Worm (Caenorhabditis elegans) whole organism, L1 larva: Measurements from ENCODE around the gene dpy-23.

Experiments used
- C04F5.9 ChIP-seq: sonication (generic microtip); optimal IDR thresholded peaks from 2 replicates; lab custom pipeline; 2016; ENCODE audit warnings: missing genetic modification characterization, missing compliant biosample characterization
- C34B4.2 ChIP-seq: sonication (generic microtip); optimal IDR thresholded peaks from 2 replicates; lab custom pipeline; 2017; ENCODE audit warnings: mild to moderate bottlenecking, missing genetic modification characterization, missing compliant biosample characterization
- F16B12.6 ChIP-seq: fragments of 150-350 bp; optimal IDR thresholded peaks from 2 replicates; lab custom pipeline; 2014; ENCODE audit warnings: missing biosample characterization, missing genetic modification characterization
- Y116A8C.19 ChIP-seq: sonication (generic microtip); optimal IDR thresholded peaks from 2 replicates; lab custom pipeline; 2016; ENCODE audit warnings: missing compliant biosample characterization, missing genetic modification characterization, borderline replicate concordance
- ama-1 ChIP-seq: fragments of 150-350 bp; optimal IDR thresholded peaks from 2 replicates; lab custom pipeline; 2014
- blmp-1 ChIP-seq: fragments of 150-350 bp; optimal IDR thresholded peaks from 2 replicates; lab custom pipeline; 2014; ENCODE audit warnings: missing biosample characterization, missing genetic modification characterization
- ceh-63 ChIP-seq: fragments of 200-800 bp; sonication (Bioruptor generic); optimal IDR thresholded peaks from 2 replicates; lab custom pipeline; 2018; ENCODE audit warnings: mild to moderate bottlenecking, missing genetic modification characterization, missing compliant biosample characterization
- ceh-8 ChIP-seq: fragments of 200-800 bp; sonication (Bioruptor generic); optimal IDR thresholded peaks from 2 replicates; lab custom pipeline; 2018; ENCODE audit warnings: mild to moderate bottlenecking, missing genetic modification characterization, moderate library complexity, missing compliant biosample characterization
- ceh-82 ChIP-seq, 3 experiments: fragments of 150-350 bp in 1 of 3; sonication (generic microtip) in 2 of 3; optimal IDR thresholded peaks; 2 replicates each; lab custom pipeline; 2014 to 2017; ENCODE audit warnings: missing biosample characterization in 3 of 3, missing genetic modification characterization in 3 of 3
- ceh-88 ChIP-seq: fragments of 200-800 bp; sonication (Bioruptor generic); IDR thresholded peaks from 2 replicates; pipeline ENCODE4 v1.3.6; 2022; ENCODE audit warnings: missing genetic modification characterization, missing compliant biosample characterization
- ceh-90 ChIP-seq: sonication (generic microtip); optimal IDR thresholded peaks from 2 replicates; lab custom pipeline; 2016; ENCODE audit warnings: missing genetic modification characterization, missing compliant biosample characterization
- dpl-1 ChIP-seq, 3 experiments: fragments of 150-350 bp in 2 of 3; sonication (generic microtip) in 1 of 3; optimal IDR thresholded peaks; 2 replicates each; lab custom pipeline; 2014 to 2017; ENCODE audit warnings: missing biosample characterization in 3 of 3, missing genetic modification characterization in 3 of 3, missing genetic modification reagents in 3 of 3
- egl-13 ChIP-seq: sonication (generic microtip); optimal IDR thresholded peaks from 2 replicates; lab custom pipeline; 2016; ENCODE audit warnings: missing genotype, missing genetic modification reagents, missing genetic modification characterization, missing compliant biosample characterization
- egl-27 ChIP-seq, 2 experiments: fragments of 150-350 bp in 1 of 2; sonication (generic microtip); optimal IDR thresholded peaks; 3 replicates each; lab custom pipeline; 2017 to 2018; ENCODE audit warnings: missing biosample characterization in 2 of 2, missing genetic modification characterization in 2 of 2, missing genetic modification reagents in 2 of 2
- elt-3 ChIP-seq, 6 experiments: fragments of 150-350 bp in 1 of 6; sonication (generic microtip); optimal IDR thresholded peaks; 2 replicates each; lab custom pipeline; 2017 to 2018; ENCODE audit warnings: missing biosample characterization in 6 of 6, missing genetic modification characterization in 6 of 6, inconsistent platforms in 1 of 6
- fkh-10 ChIP-seq: sonication (generic microtip); optimal IDR thresholded peaks from 2 replicates; lab custom pipeline; 2017; ENCODE audit warnings: missing biosample characterization, missing genetic modification reagents, missing genetic modification characterization
- fkh-4 ChIP-seq: sonication (generic microtip); optimal IDR thresholded peaks from 2 replicates; lab custom pipeline; 2016; ENCODE audit warnings: missing compliant biosample characterization, missing genetic modification characterization, borderline replicate concordance
- fos-1 ChIP-seq: fragments of 150-350 bp; optimal IDR thresholded peaks from 2 replicates; lab custom pipeline; 2014; ENCODE audit warnings: missing biosample characterization, missing genetic modification characterization
- grh-1 ChIP-seq: fragments of 200-800 bp; sonication (Bioruptor generic); IDR thresholded peaks from 2 replicates; pipeline ENCODE4 v1.3.6; 2022; ENCODE audit warnings: missing genetic modification reagents, missing genetic modification characterization, missing compliant biosample characterization
- hlh-4 ChIP-seq: sonication (generic microtip); optimal IDR thresholded peaks from 2 replicates; lab custom pipeline; 2016; ENCODE audit warnings: mild to moderate bottlenecking, missing genetic modification characterization, missing compliant biosample characterization
- isw-1 ChIP-seq: fragments of 200-800 bp; sonication (Bioruptor generic); IDR thresholded peaks from 2 replicates; pipeline ENCODE4 v1.3.6; 2022; ENCODE audit warnings: missing genetic modification characterization, missing compliant biosample characterization
- jun-1 ChIP-seq: fragments of 150-350 bp; optimal IDR thresholded peaks from 2 replicates; lab custom pipeline; 2014; ENCODE audit warnings: missing biosample characterization, missing genetic modification reagents, missing genetic modification characterization
- lin-13 ChIP-seq: fragments of 150-350 bp; optimal IDR thresholded peaks from 2 replicates; lab custom pipeline; 2014; ENCODE audit warnings: missing biosample characterization, missing genetic modification reagents, missing genetic modification characterization
- lin-14 ChIP-seq: fragments of 200-800 bp; sonication (Bioruptor generic); optimal IDR thresholded peaks from 2 replicates; lab custom pipeline; 2018; ENCODE audit warnings: mild to moderate bottlenecking, missing genetic modification characterization, moderate library complexity, missing compliant biosample characterization
- lin-35 ChIP-seq, 2 experiments: fragments of 150-350 bp; optimal IDR thresholded peaks; 2 replicates each; lab custom pipeline; 2014; ENCODE audit warnings: missing biosample characterization in 2 of 2, missing genetic modification characterization in 2 of 2, missing genetic modification reagents in 2 of 2
- mab-9 ChIP-seq: fragments of 200-800 bp; sonication (Bioruptor generic); IDR thresholded peaks from 2 replicates; pipeline ENCODE4 v1.3.6; 2022; ENCODE audit warnings: missing genetic modification reagents, missing genetic modification characterization, missing compliant biosample characterization
- mdl-1 ChIP-seq, 2 experiments: fragments of 150-350 bp; optimal IDR thresholded peaks; 2 replicates each; lab custom pipeline; 2014 to 2017; ENCODE audit warnings: missing biosample characterization in 2 of 2, missing genetic modification characterization in 2 of 2, inconsistent platforms in 1 of 2
- mep-1 ChIP-seq: fragments of 150-350 bp; optimal IDR thresholded peaks from 2 replicates; lab custom pipeline; 2014; ENCODE audit warnings: missing biosample characterization, missing genetic modification characterization
- nhr-11 ChIP-seq: fragments of 150-350 bp; optimal IDR thresholded peaks from 2 replicates; lab custom pipeline; 2014; ENCODE audit warnings: missing biosample characterization, missing genetic modification characterization
- nhr-12 ChIP-seq: sonication (generic microtip); optimal IDR thresholded peaks from 2 replicates; lab custom pipeline; 2017; ENCODE audit warnings: missing biosample characterization, missing genetic modification characterization
- nhr-20 ChIP-seq: sonication (generic microtip); optimal IDR thresholded peaks from 2 replicates; lab custom pipeline; 2016; ENCODE audit warnings: mild to moderate bottlenecking, missing genetic modification characterization, missing compliant biosample characterization
- nhr-76 ChIP-seq: sonication (generic microtip); optimal IDR thresholded peaks from 2 replicates; lab custom pipeline; 2017; ENCODE audit warnings: missing biosample characterization, missing genetic modification characterization
- nhr-84 ChIP-seq: sonication (generic microtip); optimal IDR thresholded peaks from 2 replicates; lab custom pipeline; 2017; ENCODE audit warnings: missing biosample characterization, missing genetic modification characterization
- nhr-90 ChIP-seq: sonication (generic microtip); optimal IDR thresholded peaks from 2 replicates; lab custom pipeline; 2016; ENCODE audit warnings: mild to moderate bottlenecking, missing genetic modification characterization, missing compliant biosample characterization; ENCODE audit not compliant: poor library complexity
- pag-3 ChIP-seq: sonication (generic microtip); optimal IDR thresholded peaks from 2 replicates; lab custom pipeline; 2017; ENCODE audit warnings: missing genetic modification characterization, mild to moderate bottlenecking, missing compliant biosample characterization, antibody characterized with exemption, borderline replicate concordance; ENCODE audit not compliant: insufficient read depth
- pax-3 ChIP-seq: fragments of 200-800 bp; sonication (Bioruptor generic); optimal IDR thresholded peaks from 2 replicates; lab custom pipeline; 2018; ENCODE audit warnings: mild to moderate bottlenecking, missing genetic modification characterization, moderate library complexity, missing compliant biosample characterization
- rnt-1 ChIP-seq: sonication (generic microtip); optimal IDR thresholded peaks from 2 replicates; lab custom pipeline; 2016; ENCODE audit warnings: mild to moderate bottlenecking, missing genetic modification characterization, moderate library complexity, missing compliant biosample characterization
- skn-1 ChIP-seq: fragments of 150-350 bp; optimal IDR thresholded peaks from 2 replicates; lab custom pipeline; 2014; ENCODE audit warnings: missing biosample characterization, missing genetic modification characterization
- snu-23 ChIP-seq: sonication (generic microtip); optimal IDR thresholded peaks from 2 replicates; lab custom pipeline; 2016; ENCODE audit warnings: missing genetic modification characterization, missing compliant biosample characterization
- sptf-1 ChIP-seq: fragments of 150-350 bp; optimal IDR thresholded peaks from 2 replicates; lab custom pipeline; 2014; ENCODE audit warnings: missing biosample characterization, missing genetic modification characterization
- sup-37 ChIP-seq: fragments of 200-800 bp; sonication (Bioruptor generic); optimal IDR thresholded peaks from 2 replicates; lab custom pipeline; 2018; ENCODE audit warnings: mild to moderate bottlenecking, missing genetic modification characterization, missing compliant biosample characterization
- swsn-7 ChIP-seq: sonication (generic microtip); optimal IDR thresholded peaks from 2 replicates; lab custom pipeline; 2016; ENCODE audit warnings: missing genetic modification characterization, missing compliant biosample characterization
- unc-130 ChIP-seq: fragments of 150-350 bp; optimal IDR thresholded peaks from 2 replicates; lab custom pipeline; 2017; ENCODE audit warnings: missing biosample characterization, missing genetic modification characterization, inconsistent platforms
- unc-30 ChIP-seq: sonication (generic microtip); optimal IDR thresholded peaks from 2 replicates; lab custom pipeline; 2017; ENCODE audit warnings: missing biosample characterization, missing genetic modification characterization
- unc-98 ChIP-seq: fragments of 200-800 bp; sonication (Bioruptor generic); IDR thresholded peaks from 2 replicates; pipeline ENCODE4 v1.3.6; 2022; ENCODE audit warnings: missing genetic modification characterization, missing compliant biosample characterization
- vab-15 ChIP-seq: sonication (generic microtip); optimal IDR thresholded peaks from 2 replicates; lab custom pipeline; 2017; ENCODE audit warnings: missing genotype, mild to moderate bottlenecking, missing genetic modification characterization, missing compliant biosample characterization
- xbp-1 ChIP-seq: sonication (generic microtip); optimal IDR thresholded peaks from 2 replicates; lab custom pipeline; 2016; ENCODE audit warnings: missing genetic modification characterization, missing compliant biosample characterization
- zag-1 ChIP-seq: fragments of 150-350 bp; optimal IDR thresholded peaks from 2 replicates; lab custom pipeline; 2014; ENCODE audit warnings: missing biosample characterization, missing genetic modification characterization
- zip-4 ChIP-seq: fragments of 200-800 bp; sonication (Bioruptor generic); optimal IDR thresholded peaks from 2 replicates; lab custom pipeline; 2018; ENCODE audit warnings: mild to moderate bottlenecking, missing genetic modification characterization, moderate library complexity, missing compliant biosample characterization
- ztf-11 ChIP-seq, 2 experiments: sonication (generic microtip); optimal IDR thresholded peaks; 2 replicates each; lab custom pipeline; 2016 to 2017; ENCODE audit warnings: missing genetic modification characterization in 2 of 2, missing biosample characterization in 1 of 2, missing compliant biosample characterization in 1 of 2
- ztf-4 ChIP-seq: fragments of 150-350 bp; optimal IDR thresholded peaks from 2 replicates; lab custom pipeline; 2014; ENCODE audit warnings: missing biosample characterization, missing genetic modification characterization

The dpy-23 gene

DNA sequence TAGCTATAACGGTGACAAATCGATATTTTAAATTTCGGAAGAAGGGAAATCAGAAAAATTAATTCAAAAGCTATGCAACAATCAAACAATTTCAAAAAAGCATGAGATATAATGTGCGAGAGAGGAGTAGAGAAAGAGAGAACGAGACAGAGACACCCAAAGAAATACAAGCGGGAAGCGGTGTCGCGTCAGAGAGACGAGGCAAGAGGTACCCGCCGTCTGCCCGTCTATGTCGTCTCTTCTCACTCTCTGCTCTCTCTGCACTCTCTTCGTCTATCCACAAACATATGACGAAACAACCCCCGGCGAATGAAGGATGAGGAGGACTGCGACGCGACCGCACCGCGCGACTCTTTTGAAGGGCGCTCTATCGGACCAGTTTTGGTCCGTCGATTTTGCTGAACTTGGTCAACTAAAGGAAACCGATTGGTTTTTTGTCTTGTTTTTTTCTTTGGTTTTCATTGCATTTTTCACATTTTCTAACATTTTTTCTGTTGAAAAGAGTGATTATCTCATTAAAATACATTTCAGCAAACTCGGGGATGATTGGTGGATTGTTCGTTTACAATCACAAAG lies at the start of gene dpy-23:
Gene dpy-23, plus strand, starts transcription at position 526 of the 576 bp plus-strand sequence.
- TF ChIP-seq mab-9 (GFP tag; lab: Robert Waterston, UW) (peak; percentile 64; the same call in 1 of the 2 replicates), ceh-8 (GFP tag; lab: Kevin White, UChicago) (peak; percentile 88), zag-1 (tag; lab: Kevin White, UChicago) (peak; percentile 59), ztf-11 (tag; optimal IDR thresholded peaks at IDR 0.05; lab: Kevin White, UChicago) (peak in 1 of 2 experiments; percentile 77), C04F5.9 (tag; lab: Kevin White, UChicago) (peak; percentile 8), elt-3 (tag; optimal IDR thresholded peaks at IDR 0.05; lab: Kevin White, UChicago) (peak in 4 of 6 experiments; percentile 6 to 72 (median 66)), ztf-4 (peak; percentile 94), snu-23 (GFP tag; lab: Kevin White, UChicago) (peak; percentile 96), fkh-10 (GFP tag; lab: Kevin White, UChicago) (peak; percentile 97), ceh-82 (tag; optimal IDR thresholded peaks at IDR 0.05; lab: Kevin White, UChicago) (peak; percentile 51 to 97 (median 93)), lin-13 (GFP tag; lab: Kevin White, UChicago) (peak; percentile 94), ceh-88 (peak; percentile 66; the same call in 1 of the 2 replicates), unc-30 (tag; lab: Kevin White, UChicago) (no peak), swsn-7 (tag; lab: Kevin White, UChicago) (peak; percentile 96), Y116A8C.19 (tag; lab: Kevin White, UChicago) (no peak), nhr-84 (tag; lab: Kevin White, UChicago) (no peak), hlh-4 (no peak), fkh-4 (peak; percentile 46), rnt-1 (tag; lab: Kevin White, UChicago) (peak; percentile 91), fos-1 (tag; lab: Kevin White, UChicago) (peak; percentile 91), mep-1 (tag; lab: Kevin White, UChicago) (peak; percentile 91), blmp-1 (tag; lab: Kevin White, UChicago) (peak; percentile 58), nhr-11 (tag; lab: Kevin White, UChicago) (peak; percentile 87), egl-27 (tag; optimal IDR thresholded peaks at IDR 0.05; lab: Kevin White, UChicago) (peak; percentile 76 to 86), nhr-12 (tag; lab: Kevin White, UChicago) (no peak), skn-1 (tag; lab: Kevin White, UChicago) (peak; percentile 92), dpl-1 (GFP tag; optimal IDR thresholded peaks at IDR 0.05; lab: Kevin White, UChicago) (peak; percentile 57 to 63 (median 61)), C34B4.2 (tag; lab: Kevin White, UChicago) (no peak), F16B12.6 (tag; lab: Kevin White, UChicago) (peak; percentile 39), egl-13 (tag; lab: Kevin White, UChicago) (peak; percentile 85), nhr-90 (peak; percentile 89), pax-3 (peak; percentile 73), vab-15 (tag; lab: Kevin White, UChicago) (peak; percentile 67), jun-1 (tag; lab: Kevin White, UChicago) (peak; percentile 94), sptf-1 (tag; lab: Kevin White, UChicago) (no peak), nhr-76 (tag; lab: Kevin White, UChicago) (peak; percentile 23), unc-98 (peak; percentile 56), nhr-20 (tag; lab: Kevin White, UChicago) (peak; percentile 96), pag-3 (tag; lab: Kevin White, UChicago) (no peak), xbp-1 (tag; lab: Kevin White, UChicago) (peak; percentile 94), unc-130 (tag; lab: Kevin White, UChicago) (peak; percentile 79), zip-4 (GFP tag; lab: Kevin White, UChicago) (peak; percentile 75), ceh-90 (no peak), lin-35 (GFP tag; optimal IDR thresholded peaks at IDR 0.05; lab: Kevin White, UChicago) (peak; percentile 84), ceh-63 (no peak), sup-37 (peak; percentile 17), isw-1 (GFP tag; lab: Robert Waterston, UW) (peak; percentile 83), lin-14 (GFP tag; lab: Kevin White, UChicago) (peak; percentile 99), grh-1 (GFP tag; lab: Robert Waterston, UW) (peak; percentile 89), ama-1 (no peak), mdl-1 (tag; optimal IDR thresholded peaks at IDR 0.05; lab: Kevin White, UChicago) (peak in 1 of 2 experiments; percentile 86)
